Worm (Caenorhabditis elegans): Measurements from ENCODE around the gene C17C3.3.
A peak's percentile ranks its signal among the peaks of the same experiment; 100 is the strongest.

C17C3.3 gene

DNA sequence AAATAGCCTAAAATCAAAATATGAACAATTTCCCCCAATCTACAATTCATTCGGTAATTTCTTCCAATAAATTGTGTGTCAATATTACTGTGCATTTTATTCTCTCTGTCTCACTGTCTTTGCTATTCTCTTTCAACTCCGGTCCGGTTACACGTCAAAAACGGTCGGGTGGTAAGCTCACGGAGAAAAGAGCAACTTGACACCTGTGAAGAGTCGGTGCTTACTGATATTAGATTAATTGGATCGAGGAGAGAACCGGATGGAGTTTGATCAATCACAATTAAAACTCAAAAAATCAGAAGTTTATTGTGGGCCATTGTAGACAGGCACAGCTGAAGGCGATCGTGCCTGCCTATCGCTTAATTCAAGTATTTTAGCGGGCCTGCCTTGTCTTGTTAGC lies 13.4 kb downstream of the C17C3.3 start (continued):
- peak; percentile 6 for TF ChIP-seq lin-54 (GFP tag; optimal IDR thresholded peaks at IDR 0.05)

DNA sequence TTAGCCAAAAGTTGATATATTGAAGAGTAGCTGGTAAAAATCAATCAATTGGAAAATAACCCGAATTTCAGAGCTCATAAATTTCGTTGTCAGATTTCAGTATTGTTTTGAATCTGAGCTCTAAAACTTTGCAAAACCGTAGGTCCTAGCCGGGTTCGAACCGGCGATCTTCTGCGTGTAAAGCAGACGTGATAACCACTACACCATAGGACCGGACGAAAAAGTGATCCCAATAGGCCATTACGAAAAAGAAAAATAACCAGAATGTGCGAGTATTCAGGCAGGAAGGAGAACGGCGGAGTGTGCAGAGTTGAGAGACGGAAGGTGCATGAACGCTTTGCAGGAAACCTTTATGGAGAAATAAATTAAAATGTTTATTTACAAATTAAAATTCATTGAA lies 15.5 kb downstream of the C17C3.3 start:
- peak; percentile 7 for TF ChIP-seq ztf-26 (tag; optimal IDR thresholded peaks at IDR 0.05)
- peak; percentile 41 for TF ChIP-seq mxl-1 (tag; optimal IDR thresholded peaks at IDR 0.05)
- TF ChIP-seq F37B4.10 (GFP tag; IDR thresholded peaks at IDR 0.05) = no peak
- peak; percentile 56 for TF ChIP-seq chd-7 (tag; optimal IDR thresholded peaks at IDR 0.05)
- TF ChIP-seq hmg-1.2 (GFP tag; IDR thresholded peaks at IDR 0.05) = peak; percentile 71
- no peak for TF ChIP-seq hmg-20 (GFP tag; IDR thresholded peaks at IDR 0.05)
- no peak for TF ChIP-seq ztf-25 (GFP tag; IDR thresholded peaks at IDR 0.05)
- TF ChIP-seq nhr-90 (tag; optimal IDR thresholded peaks at IDR 0.05) = peak; percentile 66
- peak; percentile 70 for TF ChIP-seq attf-6 (GFP tag; IDR thresholded peaks at IDR 0.05)
- TF ChIP-seq rec-8 (tag; optimal IDR thresholded peaks at IDR 0.05) = peak in 1 of 2 experiments; percentile 65
- peak; percentile 51 for TF ChIP-seq ZK185.1 (tag; optimal IDR thresholded peaks at IDR 0.05; ENCODE audit: poor library complexity, severe bottlenecking)
- peak; percentile 60; the same call in 1 of the 2 replicates for TF ChIP-seq cebp-2 (GFP tag; IDR thresholded peaks at IDR 0.05)
- peak; percentile 27; the same call in 1 of the 2 replicates for TF ChIP-seq F33H1.4 (GFP tag; IDR thresholded peaks at IDR 0.05)
- TF ChIP-seq unc-130 (GFP tag; optimal IDR thresholded peaks at IDR 0.05) = peak; percentile 18
- peak; percentile 90 for TF ChIP-seq B0261.1 (tag; optimal IDR thresholded peaks at IDR 0.05)
- peak; percentile 28 for TF ChIP-seq nhr-80 (tag; optimal IDR thresholded peaks at IDR 0.05)
- no peak for TF ChIP-seq dpl-1 (GFP tag; optimal IDR thresholded peaks at IDR 0.05)
- peak; percentile 30 for TF ChIP-seq attf-5 (GFP tag; optimal IDR thresholded peaks at IDR 0.05)
- TF ChIP-seq Y53F4B.3 (GFP tag; IDR thresholded peaks at IDR 0.05) = 0 out of 2 replicates have a peak, but pooled peaks have one; percentile 30
- TF ChIP-seq hlh-12 (tag; optimal IDR thresholded peaks at IDR 0.05) = no peak
- TF ChIP-seq bed-1 (GFP tag; IDR thresholded peaks at IDR 0.05) = no peak
- TF ChIP-seq let-607 (tag; optimal IDR thresholded peaks at IDR 0.05) = peak; percentile 17 to 31
- TF ChIP-seq B0035.1 (tag; optimal IDR thresholded peaks at IDR 0.05) = peak; percentile 15
- TF ChIP-seq ceh-100 (GFP tag; IDR thresholded peaks at IDR 0.05) = peak; percentile 53; the same call in 1 of the 2 replicates
- no peak for TF ChIP-seq egl-44 (GFP tag; IDR thresholded peaks at IDR 0.05)
- no peak for TF ChIP-seq F39B2.1 (GFP tag; IDR thresholded peaks at IDR 0.05)
- TF ChIP-seq Y56A3A.18 (GFP tag; IDR thresholded peaks at IDR 0.05) = 0 out of 2 replicates have a peak, but pooled peaks have one; percentile 55
- peak; percentile 80 for TF ChIP-seq rpc-1 (optimal IDR thresholded peaks at IDR 0.05)
- TF ChIP-seq rpc-1 (tag; optimal IDR thresholded peaks at IDR 0.05) = peak; percentile 88
- TF ChIP-seq egl-18 (GFP tag; IDR thresholded peaks at IDR 0.05) = no peak
- TF ChIP-seq mcd-1 (GFP tag; IDR thresholded peaks at IDR 0.05) = 0 out of 2 replicates have a peak, but pooled peaks have one; percentile 46
- TF ChIP-seq lin-40 (tag; optimal IDR thresholded peaks at IDR 0.05) = peak; percentile 48
- TF ChIP-seq tbp1 (GFP tag; optimal IDR thresholded peaks at IDR 0.05) = peak; percentile 99
- 0 out of 2 replicates have a peak, but pooled peaks have one; percentile 28 for TF ChIP-seq B0336.3 (GFP tag; IDR thresholded peaks at IDR 0.05)
- no peak for TF ChIP-seq tlf-1 (GFP tag; optimal IDR thresholded peaks at IDR 0.05)
- TF ChIP-seq ceh-27 (GFP tag; optimal IDR thresholded peaks at IDR 0.05) = peak; percentile 50
- peak; percentile 59; the same call in 1 of the 2 replicates for TF ChIP-seq ceh-40 (GFP tag; IDR thresholded peaks at IDR 0.05)
- TF ChIP-seq hlh-26 (GFP tag; conservative IDR thresholded peaks at IDR 0.05) = no peak
- peak in 1 of 3 experiments; percentile 62 for TF ChIP-seq lin-35 (GFP tag; optimal IDR thresholded peaks at IDR 0.05)
- TF ChIP-seq ama-1 (optimal IDR thresholded peaks at IDR 0.05) = no peak
- TF ChIP-seq ama-1 (GFP tag; optimal IDR thresholded peaks at IDR 0.05) = peak; percentile 9 to 73
- no peak for TF ChIP-seq F49E8.2 (tag; optimal IDR thresholded peaks at IDR 0.05; ENCODE audit: insufficient read depth)
- TF ChIP-seq F23B12.7 (tag; optimal IDR thresholded peaks at IDR 0.05; ENCODE audit: insufficient read depth) = peak; percentile 81
- peak; percentile 80 for TF ChIP-seq snpc-1.3 (tag; optimal IDR thresholded peaks at IDR 0.05; ENCODE audit: insufficient read depth)
- TF ChIP-seq mes-4 (tag; optimal IDR thresholded peaks at IDR 0.05) = peak; percentile 56
